Worm (Caenorhabditis elegans): ENCODE data around the gene srsx-22.

ce11 chrV:8394357-8394850 lies 42.9 kb downstream of the srsx-22 start, which contains the start of the genes pho-6 and F52E1.3:
- TF ChIP-seq snpc-4 (tag; optimal IDR thresholded peaks at IDR 0.05) (no peak), pha-4 (tag; optimal IDR thresholded peaks at IDR 0.05) (no peak), ces-1 (GFP tag; optimal IDR thresholded peaks at IDR 0.05) (no peak), blmp-1 (tag; optimal IDR thresholded peaks at IDR 0.05) (no peak), lsy-2 (tag; optimal IDR thresholded peaks at IDR 0.05) (no peak)

Measured in whole organism, mixed stage, embryonic.